Worm (Caenorhabditis elegans) whole organism, dauer: ENCODE measurements around the gene fbxa-80.

Experiments
- unc-62 ChIP-seq: sonication (generic microtip); optimal IDR thresholded peaks from 2 replicates; lab custom pipeline; 2017; ENCODE audit warnings: missing biosample characterization, missing genetic modification reagents, missing genetic modification characterization

The fbxa-80 gene

DNA sequence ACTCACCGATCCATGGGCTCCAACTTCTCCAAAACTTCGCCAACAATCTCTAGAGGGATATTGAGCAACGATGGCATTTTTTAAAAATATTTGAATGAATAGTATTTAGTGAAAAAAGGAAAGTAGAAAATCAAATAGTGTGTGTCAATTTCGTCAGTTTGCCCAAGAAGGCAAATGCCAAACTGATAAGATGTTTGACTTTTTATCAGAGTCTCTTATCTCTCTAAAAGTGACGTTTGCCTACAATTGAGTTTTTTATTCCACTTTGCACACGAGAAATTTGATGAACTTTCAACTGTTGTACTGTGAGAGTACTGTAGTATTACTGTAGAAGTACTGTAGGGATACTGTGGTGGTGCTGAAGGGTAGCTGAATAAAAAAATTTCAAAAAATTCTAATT is 8.5 kb upstream of the fbxa-80 start:
- TF ChIP-seq unc-62 (GFP tag; lab: Kevin White, UChicago) = no peak

- TF ChIP-seq unc-62 (GFP tag; lab: Kevin White, UChicago) = no peak
These were observed 6.6 kb upstream of the fbxa-80 start, which contains the start of gene fbxa-15 for ce11 chrIII:1321561-1321960. Gene fbxa-15, minus strand, starts transcription at chrIII:1321661.

DNA sequence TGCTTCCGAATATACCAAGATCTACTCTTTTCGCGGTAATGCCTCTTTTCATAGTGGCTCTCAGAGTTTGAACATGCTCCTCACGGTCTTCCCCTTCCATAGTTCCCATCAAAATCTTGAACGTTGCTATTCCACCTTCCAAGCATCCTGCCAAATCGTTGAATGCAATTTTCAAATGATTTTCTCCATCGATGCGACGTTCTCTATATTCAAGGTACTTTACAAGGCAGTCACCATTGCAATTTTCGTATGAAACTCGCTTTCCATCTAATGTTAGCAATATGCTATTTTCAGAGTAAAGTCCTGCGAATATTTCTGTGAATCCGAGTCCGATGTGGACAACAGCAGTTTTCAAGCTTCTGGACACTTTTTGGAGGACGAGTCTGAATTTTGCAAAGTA is 727 bp downstream of the fbxa-80 start:
- TF ChIP-seq unc-62 (GFP tag; lab: Kevin White, UChicago) = no peak

DNA sequence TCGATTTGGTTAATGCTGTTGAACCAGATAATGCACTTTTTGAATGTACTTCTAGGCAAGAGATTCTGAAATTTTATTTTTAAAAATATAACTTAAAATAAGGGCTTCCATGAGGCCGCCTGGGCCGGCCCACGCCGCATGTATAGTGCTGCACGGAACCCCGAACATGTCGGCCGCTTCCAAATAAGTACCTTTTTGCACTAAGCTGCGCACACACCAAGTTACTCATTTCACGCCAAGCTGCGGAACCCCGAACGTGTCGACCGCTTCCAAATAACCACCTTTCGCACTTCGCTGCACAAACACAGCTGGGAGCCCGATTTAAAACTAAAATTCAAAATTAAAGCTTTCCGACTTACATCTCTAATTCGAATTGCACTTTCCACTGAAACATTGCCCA is 3.6 kb downstream of the fbxa-80 start:
- no peak for TF ChIP-seq unc-62 (GFP tag; lab: Kevin White, UChicago)

- no peak for TF ChIP-seq unc-62 (GFP tag; lab: Kevin White, UChicago)
These were observed 6.1 kb downstream of the fbxa-80 start, which contains the start of gene Y82E9BL.12 for ce11 chrIII:1308887-1309286. Gene Y82E9BL.12, plus strand, starts transcription at chrIII:1309187.

- TF ChIP-seq unc-62 (GFP tag; lab: Kevin White, UChicago) = no peak
These were observed 6.8 kb downstream of the fbxa-80 start, which contains the start of gene fbxa-79 for ce11 chrIII:1308209-1308608. Gene fbxa-79, minus strand, starts transcription at chrIII:1308294.

DNA sequence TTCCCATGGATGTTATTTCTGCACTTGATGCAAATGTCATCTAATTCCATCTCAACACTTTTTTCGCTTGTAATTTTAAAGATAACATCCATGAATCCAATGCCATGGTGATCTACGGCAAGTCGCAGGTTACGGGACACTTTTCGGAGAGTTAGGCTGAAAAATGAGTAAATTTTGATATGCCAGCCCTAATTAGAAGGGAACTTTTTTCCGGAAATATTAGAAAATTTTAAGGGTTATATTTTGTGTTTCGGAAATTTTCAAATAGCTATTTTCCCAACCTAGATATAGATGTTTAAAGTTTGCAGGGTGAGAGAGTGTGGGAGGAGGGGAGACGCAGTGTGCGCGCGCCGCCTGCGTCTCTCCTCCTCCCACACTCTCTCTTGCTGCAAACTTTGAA is 7.7 kb downstream of the fbxa-80 start:
- no peak for TF ChIP-seq unc-62 (GFP tag; lab: Kevin White, UChicago)

ce11 chrIII:1303414-1303813 is 11.6 kb downstream of the fbxa-80 start, which contains the start of gene fbxa-75:
Gene fbxa-75, plus strand, starts transcription at chrIII:1303714.
- no peak for TF ChIP-seq unc-62 (GFP tag; lab: Kevin White, UChicago)

- TF ChIP-seq unc-62 (GFP tag; lab: Kevin White, UChicago) = no peak
These were observed 17.4 kb downstream of the fbxa-80 start, which contains the start of gene fbxa-28 for ce11 chrIII:1297604-1298003. Gene fbxa-28, plus strand, starts transcription at chrIII:1297904.

ce11 chrIII:1295149-1295716 is 19.8 kb downstream of the fbxa-80 start, which contains the start of gene fbxa-35:
Gene fbxa-35, plus strand, starts transcription at chrIII:1295666.
- TF ChIP-seq unc-62 (GFP tag; lab: Kevin White, UChicago) = no peak

ce11 chrIII:1293135-1293534 is 21.9 kb downstream of the fbxa-80 start, which contains the start of gene fbxa-36:
Gene fbxa-36, minus strand, starts transcription at chrIII:1293235.
- no peak for TF ChIP-seq unc-62 (GFP tag; lab: Kevin White, UChicago)

- TF ChIP-seq unc-62 (GFP tag; lab: Kevin White, UChicago) = no peak
These were observed 25.9 kb downstream of the fbxa-80 start for ce11 chrIII:1289139-1289538.

ce11 chrIII:1288473-1289056 is 26.4 kb downstream of the fbxa-80 start, which contains the start of gene fbxa-50:
Gene fbxa-50, minus strand, starts transcription at chrIII:1288523.
- no peak for TF ChIP-seq unc-62 (GFP tag; lab: Kevin White, UChicago)

DNA sequence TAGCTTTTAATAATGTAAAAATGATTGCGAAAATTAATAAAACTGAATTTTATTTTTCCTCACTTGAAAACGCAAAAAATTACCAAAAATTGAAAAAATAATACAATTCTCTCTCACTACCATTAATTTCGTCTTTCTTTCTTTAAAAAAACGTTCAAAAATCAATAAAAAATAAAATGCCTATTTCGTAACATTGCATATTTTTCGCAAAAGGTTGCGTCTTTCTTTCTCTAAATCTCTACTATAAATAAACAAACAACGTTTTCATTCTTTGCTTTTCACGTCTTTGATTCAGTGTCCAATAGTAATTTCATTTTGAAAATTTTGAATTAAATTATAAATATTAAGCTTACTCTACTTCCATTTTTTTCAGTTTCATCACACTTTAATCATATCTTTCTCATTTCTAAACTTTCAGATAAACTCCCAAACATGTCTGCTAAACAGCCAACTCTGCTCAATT is 30.4 kb downstream of the fbxa-80 start, which contains the start of gene fbxa-37:
TSS of gene fbxa-37 (plus strand) at position 413 of the 463 bp plus-strand sequence.
- no peak for TF ChIP-seq unc-62 (GFP tag; lab: Kevin White, UChicago)

DNA sequence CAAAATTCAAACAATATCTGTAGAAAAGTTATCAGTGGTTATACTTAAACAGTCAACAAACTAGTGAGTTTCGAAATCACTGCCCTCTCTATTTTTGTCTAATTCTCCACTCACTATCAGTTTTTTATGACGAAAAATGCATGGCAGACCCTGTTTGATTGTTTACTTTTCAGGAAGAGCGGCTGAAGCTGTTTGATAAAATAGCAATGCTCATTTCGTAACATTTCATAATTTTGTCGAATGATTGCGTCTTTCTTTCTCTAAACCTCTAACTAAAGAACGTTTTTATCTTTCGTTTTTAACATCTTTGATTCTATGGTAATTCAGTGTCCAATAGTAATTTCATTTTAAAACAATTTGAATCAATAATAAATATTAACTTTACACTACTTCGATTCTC is 35.8 kb downstream of the fbxa-80 start:
- TF ChIP-seq unc-62 (GFP tag; lab: Kevin White, UChicago) = no peak

DNA sequence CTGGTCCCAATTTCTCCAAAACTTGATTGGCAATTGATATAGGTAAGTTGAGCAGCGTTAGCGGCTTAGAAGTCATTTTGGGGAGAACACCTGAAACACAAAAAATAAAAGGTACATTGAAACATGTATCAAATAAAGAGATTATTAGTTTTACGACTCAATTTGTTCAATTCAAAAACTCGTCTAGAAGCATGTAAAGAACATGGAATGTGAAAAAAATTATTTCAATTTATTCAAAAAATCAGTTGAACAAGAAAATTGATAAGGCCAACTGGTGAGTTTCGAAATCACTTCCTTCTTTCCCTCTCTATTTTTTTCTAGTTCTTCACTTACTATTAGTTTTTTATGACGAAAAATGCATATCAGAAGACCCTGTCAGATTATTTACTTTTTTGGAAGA is 39.5 kb downstream of the fbxa-80 start, which contains the start of gene fbxa-30:
TSS of gene fbxa-30 (minus strand) at position 101 of the 400 bp plus-strand sequence.
- TF ChIP-seq unc-62 (GFP tag; lab: Kevin White, UChicago) = no peak
